Worm (Caenorhabditis elegans) whole organism, L2 larva: ENCODE data around the gene srj-8.

Experiments
- C34F6.9 ChIP-seq: fragments of 150-350 bp; optimal IDR thresholded peaks from 2 replicates; lab custom pipeline; 2014; ENCODE audit warnings: missing biosample characterization, missing genetic modification characterization
- ama-1 ChIP-seq: fragments of 150-350 bp; optimal IDR thresholded peaks from 2 replicates; lab custom pipeline; 2018; ENCODE audit warnings: inconsistent platforms
- ceh-16 ChIP-seq: fragments of 150-350 bp; optimal IDR thresholded peaks from 2 replicates; lab custom pipeline; 2014; ENCODE audit warnings: missing biosample characterization, missing genetic modification characterization
- ceh-82 ChIP-seq: fragments of 150-350 bp; optimal IDR thresholded peaks from 2 replicates; lab custom pipeline; 2014; ENCODE audit warnings: missing biosample characterization, missing genetic modification characterization
- fos-1 ChIP-seq: fragments of 150-350 bp; optimal IDR thresholded peaks from 2 replicates; lab custom pipeline; 2014; ENCODE audit warnings: missing biosample characterization, missing genetic modification characterization
- mdl-1 ChIP-seq, 2 experiments: fragments of 150-350 bp in 1 of 2; sonication (generic microtip) in 1 of 2; optimal IDR thresholded peaks; 2 replicates each; lab custom pipeline; 2017; ENCODE audit warnings: missing biosample characterization in 2 of 2, missing genetic modification characterization in 2 of 2
- nhr-23 ChIP-seq: fragments of 150-350 bp; optimal IDR thresholded peaks from 2 replicates; lab custom pipeline; 2014; ENCODE audit warnings: missing biosample characterization, missing genetic modification reagents, missing genetic modification characterization
- nhr-25 ChIP-seq: fragments of 150-350 bp; sonication (generic microtip); optimal IDR thresholded peaks from 3 replicates; lab custom pipeline; 2014; ENCODE audit warnings: missing biosample characterization, missing genetic modification characterization
- snpc-4 ChIP-seq: fragments of 150-350 bp; optimal IDR thresholded peaks from 2 replicates; lab custom pipeline; 2014; ENCODE audit warnings: missing biosample characterization, missing genetic modification characterization
- unc-62 ChIP-seq: fragments of 150-350 bp; optimal IDR thresholded peaks from 2 replicates; lab custom pipeline; 2014; ENCODE audit warnings: missing biosample characterization, missing genetic modification reagents, missing genetic modification characterization
- ztf-4 ChIP-seq: fragments of 150-350 bp; optimal IDR thresholded peaks from 2 replicates; lab custom pipeline; 2014; ENCODE audit warnings: missing biosample characterization, missing genetic modification characterization

ce11 chrV:3256809-3257208, 9.2 kb downstream of the srj-8 start:
- TF ChIP-seq ceh-82: no peak
- no peak for TF ChIP-seq ama-1 (lab: Kevin White, UChicago)
- TF ChIP-seq fos-1 (tag; lab: Kevin White, UChicago): no peak
- TF ChIP-seq C34F6.9 (tag; lab: Kevin White, UChicago): no peak
- no peak for TF ChIP-seq nhr-25 (tag; lab: Kevin White, UChicago)
- no peak for TF ChIP-seq ztf-4 (tag; lab: Kevin White, UChicago)
- TF ChIP-seq unc-62 (GFP tag; lab: Kevin White, UChicago): no peak
- TF ChIP-seq ceh-16 (tag; lab: Kevin White, UChicago): no peak
- no peak for TF ChIP-seq nhr-23
- no peak for TF ChIP-seq snpc-4 (tag; lab: Kevin White, UChicago)
- TF ChIP-seq mdl-1 (tag; optimal IDR thresholded peaks at IDR 0.05; lab: Kevin White, UChicago): no peak
